Worm (Caenorhabditis elegans): ENCODE data around the gene ZK1055.7.

- TF ChIP-seq ets-4 (tag; optimal IDR thresholded peaks at IDR 0.05) (no peak), unc-55 (GFP tag; optimal IDR thresholded peaks at IDR 0.05) (no peak), nhr-232 (tag; optimal IDR thresholded peaks at IDR 0.05) (no peak), ahr-1 (tag; optimal IDR thresholded peaks at IDR 0.05) (no peak), ceh-19 (GFP tag; optimal IDR thresholded peaks at IDR 0.05) (no peak)
Observed at ce11 chrV:6606197-6606596, 1.0 kb upstream of the ZK1055.7 start.
